Worm (Caenorhabditis elegans): ENCODE measurements around the gene F38A1.8.

DNA sequence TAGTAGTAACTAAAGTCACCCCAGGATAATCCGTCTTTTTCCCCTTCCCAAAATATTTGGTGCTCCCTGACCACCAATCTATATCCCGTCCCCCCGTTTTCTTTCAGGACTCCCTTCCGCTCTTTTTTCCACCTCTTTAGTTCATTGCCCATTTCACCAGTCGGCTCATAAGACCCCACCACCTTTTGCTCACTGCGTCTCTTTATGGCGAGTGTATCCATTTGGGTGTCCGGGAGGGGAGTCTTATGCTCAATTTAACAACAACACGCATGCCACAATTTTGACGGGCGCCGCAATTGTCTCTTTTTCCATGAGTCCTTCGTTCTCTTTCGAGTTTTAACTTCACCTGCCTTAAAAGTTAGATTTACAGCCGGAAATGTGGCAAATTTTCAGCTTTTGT lies 26.5 kb downstream of the F38A1.8 start:
- TF ChIP-seq T23F11.4 (GFP tag; optimal IDR thresholded peaks at IDR 0.05) (no peak), ahr-1 (tag; optimal IDR thresholded peaks at IDR 0.05) (no peak), rnt-1 (tag; optimal IDR thresholded peaks at IDR 0.05) (no peak), ceh-9 (tag; optimal IDR thresholded peaks at IDR 0.05) (no peak), nfya-1 (tag; optimal IDR thresholded peaks at IDR 0.05) (no peak), ceh-14 (tag; optimal IDR thresholded peaks at IDR 0.05) (peak; percentile 21), ama-1 (optimal IDR thresholded peaks at IDR 0.05) (no peak), pag-3 (tag; optimal IDR thresholded peaks at IDR 0.05; ENCODE audit: borderline replicate concordance) (no peak), pha-4 (tag; optimal IDR thresholded peaks at IDR 0.05) (no peak), dve-1 (tag; optimal IDR thresholded peaks at IDR 0.05) (no peak), nhr-11 (tag; optimal IDR thresholded peaks at IDR 0.05) (no peak), tbx-2 (tag; optimal IDR thresholded peaks at IDR 0.05) (peak; percentile 54), madf-2 (tag; optimal IDR thresholded peaks at IDR 0.05) (no peak)

Measured in whole organism, late embryonic.